Fruit fly (Drosophila melanogaster) whole organism, embryonic: ENCODE data around the gene CG13258.

Experiments used
- CG11398 ChIP-seq: fragments of 200-800 bp; sonication (Bioruptor generic); optimal IDR thresholded peaks from 2 replicates; lab custom pipeline; 2016; ENCODE audit warnings: missing biosample characterization, missing genetic modification characterization
- CG16779 ChIP-seq: fragments of 200-800 bp; sonication (Bioruptor generic); IDR thresholded peaks from 2 replicates; pipeline ENCODE4 v1.3.6; 2022; ENCODE audit warnings: missing biosample characterization, missing genetic modification characterization
- CG6854 ChIP-seq: fragments of 200-800 bp; sonication (Bioruptor generic); optimal IDR thresholded peaks from 3 replicates; lab custom pipeline; 2017; ENCODE audit warnings: missing biosample characterization, mild to moderate bottlenecking, missing genetic modification characterization
- CG8944 ChIP-seq: fragments of 200-800 bp; sonication (Bioruptor generic); optimal IDR thresholded peaks from 3 replicates; lab custom pipeline; 2016; ENCODE audit warnings: missing biosample characterization, missing genetic modification characterization
- CkIIα-i1 ChIP-seq: fragments of 200-800 bp; sonication (Bioruptor generic); IDR thresholded peaks from 2 replicates; pipeline ENCODE4 v1.3.6; 2022; ENCODE audit warnings: missing biosample characterization, missing genetic modification characterization
- Kr ChIP-seq: fragments of 200-800 bp; sonication (Bioruptor generic); optimal IDR thresholded peaks from 2 replicates; lab custom pipeline; 2017; ENCODE audit warnings: missing biosample characterization, mild to moderate bottlenecking, missing genetic modification characterization
- Lpt ChIP-seq: fragments of >200 bp; optimal IDR thresholded peaks from 2 replicates; lab custom pipeline; 2018; ENCODE audit warnings: missing biosample characterization, missing genetic modification characterization
- btn ChIP-seq: fragments of 200-800 bp; sonication (Bioruptor generic); optimal IDR thresholded peaks from 2 replicates; lab custom pipeline; 2016; ENCODE audit warnings: missing biosample characterization, missing genetic modification characterization
- gem ChIP-seq: fragments of 200-800 bp; sonication (Bioruptor generic); optimal IDR thresholded peaks from 2 replicates; lab custom pipeline; 2019; ENCODE audit warnings: missing biosample characterization, mild to moderate bottlenecking, missing genetic modification characterization, moderate library complexity
- p53 ChIP-seq: fragments of 200-800 bp; sonication (Bioruptor generic); optimal IDR thresholded peaks from 2 replicates; lab custom pipeline; 2016; ENCODE audit warnings: missing biosample characterization, missing genetic modification characterization

dm6 chr2L:16261576-16262217 lies 31.1 kb downstream of the CG13258 start, which contains the start of the genes twe and CG4935:
- TF ChIP-seq CkIIα-i1 (no peak), Lpt (GFP tag; lab: Kevin White, UChicago) (no peak), Kr (GFP tag; lab: Kevin White, UChicago) (no peak), p53 (no peak), btn (no peak), CG6854 (no peak), CG16779 (GFP tag; lab: Robert Waterston, UW) (no peak), CG11398 (GFP tag; lab: Kevin White, UChicago) (no peak), gem (no peak), CG8944 (GFP tag; lab: Kevin White, UChicago) (no peak)
